Fruit fly (Drosophila melanogaster) whole organism, prepupa: ENCODE data around the gene Lcp65Ab2.
"Not testable (repeated sequence)": the region's sequence is repeated elsewhere in the genome, so short reads cannot be mapped to it uniquely, and the experiment has no call there.

Experiments used
- Blimp-1 ChIP-seq: fragments of 200-800 bp; sonication (Bioruptor generic); optimal IDR thresholded peaks from 3 replicates; lab custom pipeline; 2017; ENCODE audit warnings: missing biosample characterization, missing genetic modification characterization, mild to moderate bottlenecking, moderate library complexity, missing genetic modification reagents
- CG10669 ChIP-seq: fragments of 200-800 bp; sonication (Bioruptor generic); optimal IDR thresholded peaks from 3 replicates; lab custom pipeline; 2018; ENCODE audit warnings: missing biosample characterization, mild to moderate bottlenecking, missing genetic modification characterization, moderate library complexity
- CG11294 ChIP-seq: fragments of 200-800 bp; sonication (Bioruptor generic); IDR thresholded peaks from 2 replicates; pipeline ENCODE4 v1.3.6; 2022; ENCODE audit warnings: missing biosample characterization, missing genetic modification characterization
- CG11762 ChIP-seq: fragments of 200-800 bp; sonication (Bioruptor generic); optimal IDR thresholded peaks from 3 replicates; lab custom pipeline; 2016; ENCODE audit warnings: missing biosample characterization, missing genetic modification characterization; ENCODE audit not compliant: insufficient read depth
- CG15336 ChIP-seq: fragments of 200-800 bp; sonication (Bioruptor generic); IDR thresholded peaks from 2 replicates; pipeline ENCODE4 v1.3.6; 2022; ENCODE audit warnings: missing biosample characterization, missing genetic modification characterization
- CG1621 ChIP-seq: fragments of 200-800 bp; sonication (Bioruptor generic); optimal IDR thresholded peaks from 3 replicates; lab custom pipeline; 2018; ENCODE audit warnings: missing biosample characterization, mild to moderate bottlenecking, missing genetic modification characterization
- CG16779 ChIP-seq: fragments of 200-800 bp; sonication (Bioruptor generic); optimal IDR thresholded peaks from 3 replicates; lab custom pipeline; 2017; ENCODE audit warnings: missing biosample characterization, mild to moderate bottlenecking, missing genetic modification characterization
- CG31627 ChIP-seq: fragments of 200-800 bp; sonication (Bioruptor generic); optimal IDR thresholded peaks from 3 replicates; lab custom pipeline; 2016; ENCODE audit warnings: missing biosample characterization, missing genetic modification characterization
- CG3919 ChIP-seq: fragments of 200-800 bp; sonication (Bioruptor generic); optimal IDR thresholded peaks from 3 replicates; lab custom pipeline; 2016; ENCODE audit warnings: missing biosample characterization, missing genetic modification characterization
- CG6163 ChIP-seq: fragments of 200-800 bp; sonication (Bioruptor generic); IDR thresholded peaks from 3 replicates; pipeline ENCODE4 v1.3.6; 2022; ENCODE audit warnings: missing biosample characterization, missing genetic modification characterization
- CG6276 ChIP-seq: fragments of 200-800 bp; sonication (Bioruptor generic); optimal IDR thresholded peaks from 2 replicates; lab custom pipeline; 2017; ENCODE audit warnings: missing biosample characterization, mild to moderate bottlenecking, missing genetic modification characterization
- CG6808 ChIP-seq: fragments of 200-800 bp; sonication (Bioruptor generic); optimal IDR thresholded peaks from 3 replicates; lab custom pipeline; 2017; ENCODE audit warnings: missing biosample characterization, missing genetic modification characterization, mild to moderate bottlenecking, moderate library complexity, missing genetic modification reagents
- CG6854 ChIP-seq: fragments of 200-800 bp; sonication (Bioruptor generic); optimal IDR thresholded peaks from 2 replicates; lab custom pipeline; 2017; ENCODE audit warnings: missing biosample characterization, mild to moderate bottlenecking, missing genetic modification characterization
- CG8119 ChIP-seq: fragments of 200-800 bp; sonication (Bioruptor generic); IDR thresholded peaks from 3 replicates; pipeline ENCODE4 v1.3.6; 2022; ENCODE audit warnings: missing biosample characterization, missing genetic modification characterization
- CG8319 ChIP-seq: fragments of 200-800 bp; sonication (Bioruptor generic); optimal IDR thresholded peaks from 3 replicates; lab custom pipeline; 2016; ENCODE audit warnings: missing biosample characterization, missing genetic modification characterization
- CG8632 ChIP-seq: fragments of 200-800 bp; sonication (Bioruptor generic); optimal IDR thresholded peaks from 3 replicates; lab custom pipeline; 2016; ENCODE audit warnings: missing biosample characterization, missing genetic modification characterization
- Eip75B ChIP-seq: fragments of 200-800 bp; sonication (Bioruptor generic); optimal IDR thresholded peaks from 3 replicates; lab custom pipeline; 2016; ENCODE audit warnings: missing biosample characterization, missing genetic modification characterization
- Eip78C ChIP-seq: fragments of 200-800 bp; sonication (Bioruptor generic); peaks from one replicate; lab custom pipeline; 2016; ENCODE audit warnings: missing biosample characterization, missing genetic modification characterization
- Ets21C ChIP-seq: fragments of 200-800 bp; sonication (Bioruptor generic); optimal IDR thresholded peaks from 3 replicates; lab custom pipeline; 2016; ENCODE audit warnings: missing biosample characterization, missing genetic modification characterization
- Hr4 ChIP-seq: fragments of 200-800 bp; sonication (Bioruptor generic); optimal IDR thresholded peaks from 3 replicates; lab custom pipeline; 2016; ENCODE audit warnings: missing biosample characterization, missing genetic modification characterization
- OdsH ChIP-seq: fragments of 200-800 bp; sonication (Bioruptor generic); optimal IDR thresholded peaks from 3 replicates; lab custom pipeline; 2016; ENCODE audit warnings: missing biosample characterization, missing genetic modification characterization
- Smox ChIP-seq: fragments of 200-800 bp; sonication (Bioruptor generic); optimal IDR thresholded peaks from 3 replicates; lab custom pipeline; 2016; ENCODE audit warnings: missing biosample characterization, missing genetic modification characterization
- achi ChIP-seq: fragments of 200-800 bp; sonication (Bioruptor generic); optimal IDR thresholded peaks from 3 replicates; lab custom pipeline; 2016; ENCODE audit warnings: missing biosample characterization, missing genetic modification characterization
- dsx ChIP-seq: fragments of 200-800 bp; optimal IDR thresholded peaks from 3 replicates; lab custom pipeline; 2019; ENCODE audit warnings: missing biosample characterization, mild to moderate bottlenecking, missing genetic modification characterization, moderate library complexity; ENCODE audit not compliant: poor library complexity, severe bottlenecking
- esn ChIP-seq: fragments of 200-800 bp; sonication (Bioruptor generic); optimal IDR thresholded peaks from 2 replicates; lab custom pipeline; 2016; ENCODE audit warnings: missing biosample characterization, mild to moderate bottlenecking, missing genetic modification characterization, moderate library complexity
- fd85E ChIP-seq: fragments of 200-800 bp; sonication (Bioruptor generic); optimal IDR thresholded peaks from 3 replicates; lab custom pipeline; 2016; ENCODE audit warnings: missing biosample characterization, missing genetic modification characterization
- fkh ChIP-seq: fragments of 200-800 bp; sonication (Bioruptor generic); optimal IDR thresholded peaks from 3 replicates; lab custom pipeline; 2017; ENCODE audit warnings: missing biosample characterization, mild to moderate bottlenecking, missing genetic modification characterization, moderate library complexity
- net ChIP-seq: fragments of 200-800 bp; sonication (Bioruptor generic); optimal IDR thresholded peaks from 3 replicates; lab custom pipeline; 2016; ENCODE audit warnings: missing biosample characterization, missing genetic modification characterization
- pdm3 ChIP-seq: fragments of 200-800 bp; sonication (Bioruptor generic); optimal IDR thresholded peaks from 3 replicates; lab custom pipeline; 2016; ENCODE audit warnings: missing biosample characterization, missing genetic modification characterization
- salr ChIP-seq, 2 experiments: fragments of 200-800 bp; sonication (Bioruptor generic); optimal IDR thresholded peaks; 3 replicates each; lab custom pipeline; 2016 to 2018; ENCODE audit warnings: missing biosample characterization in 2 of 2, missing genetic modification characterization in 2 of 2, mild to moderate bottlenecking in 1 of 2
- ss ChIP-seq, 2 experiments: fragments of 200-800 bp; sonication (Bioruptor generic); optimal IDR thresholded peaks; 2 replicates in 1 of 2; 3 replicates in 1 of 2; lab custom pipeline; 2017 to 2018; ENCODE audit warnings: mild to moderate bottlenecking in 2 of 2, missing biosample characterization in 2 of 2, missing genetic modification characterization in 2 of 2, moderate library complexity in 1 of 2
- vri ChIP-seq: fragments of 200-800 bp; sonication (Bioruptor generic); optimal IDR thresholded peaks from 3 replicates; lab custom pipeline; 2016; ENCODE audit warnings: missing biosample characterization, mild to moderate bottlenecking, missing genetic modification characterization

Gene Lcp65Ab2

DNA sequence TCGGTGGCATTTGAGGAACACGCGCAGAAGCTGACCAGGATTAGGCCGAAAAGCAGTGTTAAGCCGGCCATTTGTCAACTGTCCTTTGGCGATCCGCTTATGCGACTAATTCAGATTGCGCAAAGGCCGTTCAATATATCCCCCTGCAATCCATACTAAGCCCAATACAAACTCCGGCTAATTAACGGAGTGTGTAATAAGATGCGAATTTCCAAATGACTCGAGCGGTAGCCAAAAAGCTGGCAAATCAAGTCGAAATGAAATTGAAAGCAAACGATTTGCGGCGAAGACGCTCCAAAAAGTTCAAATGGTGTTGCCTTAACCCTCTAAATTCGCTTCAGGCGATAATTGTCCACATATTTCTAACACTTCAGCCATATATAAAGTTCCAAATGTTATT, 4.2 kb upstream of the Lcp65Ab2 start, which contains the start of gene Cpr65Aw:
Gene Cpr65Aw, minus strand, starts transcription at position 101 of the 400 bp plus-strand sequence.
- TF ChIP-seq CG3919 (GFP tag; lab: Kevin White, UChicago) (no peak), CG11294 (no peak), CG6808 (GFP tag; lab: Kevin White, UChicago) (no peak)

DNA sequence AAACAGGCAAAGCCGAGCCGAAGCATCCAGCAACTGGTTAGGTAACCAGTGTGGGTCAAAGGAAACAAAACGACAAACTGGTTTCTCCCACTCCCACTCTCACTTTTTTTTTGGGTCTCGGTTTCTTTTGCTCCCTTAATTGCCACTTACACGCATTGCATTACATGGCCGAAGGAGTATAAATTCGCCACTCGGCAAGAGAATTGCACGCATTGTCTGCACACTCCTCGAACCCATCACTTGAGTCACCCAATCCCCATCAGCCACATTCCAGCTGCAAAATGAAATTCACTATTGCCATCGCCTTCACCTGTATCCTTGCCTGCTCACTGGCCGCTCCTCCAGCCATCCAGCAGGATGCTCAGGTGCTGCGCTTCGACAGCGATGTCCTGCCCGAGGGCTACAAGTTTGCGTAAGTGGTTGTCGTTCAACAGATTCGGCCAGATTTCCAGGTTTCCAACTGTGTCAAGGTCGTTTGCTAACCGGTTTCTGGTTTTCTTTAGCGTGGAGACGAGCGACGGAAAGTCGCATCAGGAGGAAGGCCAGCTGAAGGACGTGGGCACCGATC, 3.2 kb upstream of the Lcp65Ab2 start, which contains the start of gene Lcp65Ad:
Gene Lcp65Ad, plus strand, starts transcription at position 208 of the 568 bp plus-strand sequence.
- TF ChIP-seq CG10669 = no peak
- TF ChIP-seq Eip78C (GFP tag; lab: Kevin White, UChicago) = peak; percentile 58
- TF ChIP-seq Blimp-1 (GFP tag; lab: Kevin White, UChicago) = peak; percentile 84
- peak; percentile 14 for TF ChIP-seq CG6808 (GFP tag; lab: Kevin White, UChicago)
- TF ChIP-seq ss (GFP tag; optimal IDR thresholded peaks at IDR 0.05; lab: Kevin White, UChicago) = peak; percentile 31 to 63
- TF ChIP-seq CG16779 (tag; lab: Kevin White, UChicago) = no peak

DNA sequence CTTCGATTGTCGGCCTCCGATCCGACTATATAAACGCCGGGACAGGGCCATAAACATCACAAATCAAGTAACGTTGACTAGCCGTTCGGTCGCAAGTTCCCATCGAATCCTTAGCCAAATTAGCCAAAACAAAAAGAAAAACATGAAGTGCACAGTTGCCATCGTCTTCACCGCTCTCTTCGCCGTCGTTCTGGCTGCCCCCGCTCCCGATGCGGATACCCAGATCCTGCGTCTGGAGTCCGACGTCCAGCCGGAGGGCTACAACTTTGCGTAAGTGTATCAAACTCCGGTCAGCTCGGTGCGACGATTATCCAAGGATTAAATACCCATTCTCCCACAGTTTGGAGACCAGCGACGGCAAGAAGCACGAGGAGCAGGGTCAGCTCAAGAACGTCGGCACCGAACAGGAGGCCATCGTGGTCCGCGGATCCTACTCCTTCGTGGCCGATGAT, 1.7 kb upstream of the Lcp65Ab2 start, which contains the start of gene Lcp65Ac:
Gene Lcp65Ac, plus strand, starts transcription at position 51 of the 452 bp plus-strand sequence.
- no peak for TF ChIP-seq CG1621 (tag; lab: Kevin White, UChicago)
- TF ChIP-seq CG31627 (GFP tag; lab: Kevin White, UChicago) = no peak
- no peak for TF ChIP-seq CG6163 (GFP tag; lab: Robert Waterston, UW)
- no peak for TF ChIP-seq fd85E
- no peak for TF ChIP-seq fkh
- no peak for TF ChIP-seq pdm3 (GFP tag; lab: Kevin White, UChicago)
- TF ChIP-seq, all 60 proteins: peak for 0

DNA sequence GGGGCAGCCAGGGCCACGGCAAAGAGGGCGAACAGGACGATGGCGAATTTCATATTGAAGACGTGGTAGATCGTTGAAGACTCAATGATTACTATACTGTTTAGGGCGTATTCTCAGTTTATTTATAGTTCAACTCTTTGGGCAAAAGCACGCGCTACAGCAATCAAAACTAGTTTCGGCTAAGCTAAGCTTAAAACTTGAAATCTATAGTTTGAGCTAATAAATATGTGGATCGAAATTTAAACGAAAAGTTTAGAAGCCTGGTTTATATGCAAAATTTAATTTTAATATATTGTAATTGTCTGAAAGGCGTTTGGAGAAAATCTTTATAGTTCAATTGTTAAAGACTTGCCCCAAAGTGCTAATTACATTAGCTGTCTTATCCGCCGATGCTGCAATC, 1.4 kb downstream of the Lcp65Ab2 start, which contains the start of gene Cpr65Ax1:
Gene Cpr65Ax1, minus strand, starts transcription at position 101 of the 400 bp plus-strand sequence.
- not testable (repeated sequence) for TF ChIP-seq Hr4 (GFP tag; lab: Kevin White, UChicago); CG6276 (GFP tag; lab: Kevin White, UChicago); CG6163 (GFP tag; lab: Robert Waterston, UW)

DNA sequence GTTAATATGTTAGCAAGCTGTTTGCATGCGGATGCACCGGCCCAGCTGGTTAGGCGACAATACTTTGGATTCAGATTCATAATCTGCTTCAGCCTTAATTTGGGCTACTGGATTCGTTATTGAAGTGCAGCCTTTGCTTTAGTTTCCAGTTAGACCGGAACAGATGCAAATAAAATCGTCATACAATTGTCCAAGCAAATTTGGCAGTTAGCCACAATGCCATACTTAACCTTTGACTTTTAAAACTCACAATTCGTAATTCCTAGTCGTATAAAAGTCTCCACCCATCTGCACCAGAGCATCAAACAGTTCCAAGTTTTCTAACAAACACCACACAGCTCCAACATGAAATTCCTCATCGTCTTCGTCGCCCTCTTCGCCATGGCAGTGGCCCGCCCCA, 2.8 kb downstream of the Lcp65Ab2 start, which contains the start of gene Lcp65Ab1:
Gene Lcp65Ab1, plus strand, starts transcription at position 301 of the 400 bp plus-strand sequence.
- TF ChIP-seq OdsH, CG11762, Eip78C (GFP tag; lab: Kevin White, UChicago): not testable (repeated sequence)

DNA sequence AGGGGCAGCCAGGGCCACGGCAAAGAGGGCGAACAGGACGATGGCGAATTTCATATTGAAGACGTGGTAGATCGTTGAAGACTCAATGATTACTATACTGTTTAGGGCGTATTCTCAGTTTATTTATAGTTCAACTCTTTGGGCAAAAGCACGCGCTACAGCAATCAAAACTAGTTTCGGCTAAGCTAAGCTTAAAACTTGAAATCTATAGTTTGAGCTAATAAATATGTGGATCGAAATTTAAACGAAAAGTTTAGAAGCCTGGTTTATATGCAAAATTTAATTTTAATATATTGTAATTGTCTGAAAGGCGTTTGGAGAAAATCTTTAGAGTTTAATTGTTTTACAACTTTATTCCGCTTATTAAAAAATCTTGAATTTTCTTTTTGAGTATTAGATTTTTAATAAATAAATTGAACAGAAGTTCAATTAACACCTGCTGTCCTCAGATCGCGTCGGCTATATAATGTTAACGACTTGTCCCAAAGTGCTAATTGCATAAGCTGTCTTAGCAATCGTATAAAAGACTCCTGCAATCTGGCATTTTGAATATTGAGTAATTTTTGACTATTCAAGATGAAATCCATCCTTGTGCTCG, 4.4 kb downstream of the Lcp65Ab2 start, which contains the start of the genes Cpr65Ax2 and Lcp65Aa:
Gene Cpr65Ax2, minus strand, starts transcription at position 101 of the 598 bp plus-strand sequence.
Gene Lcp65Aa, plus strand, starts transcription at position 548 of the 598 bp plus-strand sequence.
- TF ChIP-seq CG15336 (GFP tag; lab: Robert Waterston, UW); OdsH (GFP tag; lab: Kevin White, UChicago); achi (GFP tag; lab: Kevin White, UChicago): not testable (repeated sequence)

DNA sequence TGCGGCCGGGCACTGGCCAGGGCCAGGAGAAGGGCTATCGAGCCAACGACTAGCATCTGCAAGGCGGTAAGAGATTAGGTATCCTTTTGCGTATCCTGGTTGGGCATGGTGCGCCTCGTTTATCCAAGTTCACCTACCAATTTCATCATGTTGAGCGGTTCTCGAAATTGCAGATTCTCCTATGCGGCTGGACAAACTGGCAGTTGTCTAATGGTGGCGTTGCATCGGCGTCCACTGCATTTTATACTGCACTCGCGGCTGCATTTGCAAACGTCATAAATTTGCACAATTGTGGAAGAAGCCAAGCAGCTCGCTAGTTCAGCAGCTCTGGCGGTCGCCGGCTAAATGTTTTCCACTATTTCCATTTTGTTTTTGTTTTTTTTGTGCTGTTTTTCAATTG, 6.1 kb downstream of the Lcp65Ab2 start, which contains the start of gene Acp65Aa:
Gene Acp65Aa, minus strand, starts transcription at position 215 of the 400 bp plus-strand sequence.
- no peak for TF ChIP-seq esn (GFP tag; lab: Kevin White, UChicago)

DNA sequence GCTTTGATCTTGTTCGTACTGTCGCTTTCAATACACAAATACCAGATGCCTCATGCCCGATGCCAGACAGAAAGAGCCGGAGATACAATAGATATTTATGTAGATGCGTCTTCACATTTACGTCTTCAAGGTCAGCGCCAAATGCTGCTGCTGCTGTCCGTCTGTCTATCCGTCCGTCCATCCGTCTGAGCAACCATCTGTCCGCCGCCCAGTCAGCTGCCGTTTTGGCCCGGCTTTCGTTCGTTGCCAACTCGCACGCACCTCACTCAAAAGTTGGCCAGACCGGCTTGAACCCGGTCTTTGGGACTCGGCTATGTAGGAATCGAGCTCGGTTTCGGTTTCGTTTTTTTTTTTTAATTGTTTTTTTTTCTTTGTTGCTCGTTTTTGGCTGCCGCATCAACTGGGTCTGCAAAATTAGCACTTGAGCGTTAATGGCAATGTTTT, 8.5 kb downstream of the Lcp65Ab2 start:
- TF ChIP-seq CG16779 (tag; lab: Kevin White, UChicago) (peak; percentile 63), Ets21C (GFP tag; lab: Kevin White, UChicago) (no peak), CG31627 (GFP tag; lab: Kevin White, UChicago) (no peak), net (peak; percentile 59), dsx (GFP tag; lab: Kevin White, UChicago) (peak; percentile 62), vri (GFP tag; lab: Kevin White, UChicago) (no peak), CG11294 (no peak), pdm3 (GFP tag; lab: Kevin White, UChicago) (peak; percentile 15), CG6854 (GFP tag; lab: Kevin White, UChicago) (no peak), salr (GFP tag; optimal IDR thresholded peaks at IDR 0.05; lab: Kevin White, UChicago) (no peak), Eip75B (peak; percentile 53), Smox (GFP tag; lab: Kevin White, UChicago) (no peak), CG8119 (GFP tag; lab: Robert Waterston, UW) (peak; percentile 77), CG8632 (peak; percentile 49), esn (GFP tag; lab: Kevin White, UChicago) (no peak), CG8319 (GFP tag; lab: Kevin White, UChicago) (no peak)
